Fruit fly (Drosophila melanogaster): ENCODE measurements around the gene CG32700.

The CG32700 gene

dm6 chrX:9590592-9590991 is 40.0 kb upstream of the CG32700 start:
- no peak for TF ChIP-seq Eip78C (GFP tag)
- TF ChIP-seq CG6163 (GFP tag; IDR thresholded peaks at IDR 0.05), result no peak
- no peak for TF ChIP-seq topi (GFP tag; optimal IDR thresholded peaks at IDR 0.05)
- TF ChIP-seq fd59A (GFP tag; optimal IDR thresholded peaks at IDR 0.05), result no peak
- TF ChIP-seq CG8632 (GFP tag; optimal IDR thresholded peaks at IDR 0.05), result no peak
- no peak for TF ChIP-seq dsx (GFP tag; optimal IDR thresholded peaks at IDR 0.05; ENCODE audit: poor library complexity, severe bottlenecking)
- no peak for TF ChIP-seq Met (GFP tag; optimal IDR thresholded peaks at IDR 0.05)
- TF ChIP-seq pdm3 (GFP tag; optimal IDR thresholded peaks at IDR 0.05), result no peak
- TF ChIP-seq CG8319 (GFP tag; optimal IDR thresholded peaks at IDR 0.05), result no peak
- TF ChIP-seq CG11762 (GFP tag; optimal IDR thresholded peaks at IDR 0.05; ENCODE audit: insufficient read depth), result no peak
- TF ChIP-seq Sox15 (GFP tag; optimal IDR thresholded peaks at IDR 0.05), result no peak
- TF ChIP-seq Blimp-1 (GFP tag; optimal IDR thresholded peaks at IDR 0.05), result no peak

DNA sequence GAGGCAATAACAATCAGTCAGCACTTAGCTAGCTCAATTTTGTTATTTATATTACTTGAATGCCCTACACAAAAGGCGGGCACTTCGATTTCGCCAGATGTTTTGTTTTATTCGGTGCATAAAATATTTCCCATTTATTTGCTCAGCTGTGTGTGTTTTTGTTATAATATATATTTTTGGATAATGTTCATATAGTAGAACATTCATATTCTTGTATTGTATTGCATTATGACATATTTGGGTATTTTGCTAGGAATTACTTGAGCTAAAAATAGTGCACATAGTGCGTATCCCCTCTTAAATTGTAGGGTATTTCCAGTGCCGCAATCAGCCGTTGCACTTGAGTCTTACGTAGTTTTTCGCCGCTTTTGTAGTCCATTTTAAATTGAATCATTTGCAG is 39.3 kb upstream of the CG32700 start:
- TF ChIP-seq CG32006 (GFP tag; optimal IDR thresholded peaks at IDR 0.05) (peak; percentile 65), Smox (GFP tag; optimal IDR thresholded peaks at IDR 0.05) (peak; percentile 49), Blimp-1 (GFP tag; optimal IDR thresholded peaks at IDR 0.05) (no peak), Met (GFP tag; optimal IDR thresholded peaks at IDR 0.05) (peak; percentile 66), CG15336 (GFP tag; IDR thresholded peaks at IDR 0.05) (peak; percentile 66), CG8632 (GFP tag; optimal IDR thresholded peaks at IDR 0.05) (peak; percentile 11), Eip78C (GFP tag) (peak; percentile 90), lz (GFP tag; optimal IDR thresholded peaks at IDR 0.05) (peak; percentile 53), CG3032 (tag; optimal IDR thresholded peaks at IDR 0.05) (peak; percentile 19), CG31627 (GFP tag; optimal IDR thresholded peaks at IDR 0.05) (peak; percentile 51), CG4318 (GFP tag; optimal IDR thresholded peaks at IDR 0.05) (no peak), pdm3 (GFP tag; optimal IDR thresholded peaks at IDR 0.05) (peak; percentile 62), CG10631 (GFP tag; optimal IDR thresholded peaks at IDR 0.05) (peak; percentile 7), Gug (GFP tag; IDR thresholded peaks at IDR 0.05) (no peak), Sox14 (GFP tag; optimal IDR thresholded peaks at IDR 0.05) (peak; percentile 34), CG10669 (GFP tag; optimal IDR thresholded peaks at IDR 0.05) (peak; percentile 33), CG6792 (GFP tag; optimal IDR thresholded peaks at IDR 0.05) (peak; percentile 30), CG34406 (GFP tag; optimal IDR thresholded peaks at IDR 0.05) (peak; percentile 40), Hr38 (GFP tag; optimal IDR thresholded peaks at IDR 0.05) (no peak), CG6276 (GFP tag; optimal IDR thresholded peaks at IDR 0.05) (peak; percentile 36), Hr4 (GFP tag; optimal IDR thresholded peaks at IDR 0.05) (peak; percentile 52), CG6163 (GFP tag; IDR thresholded peaks at IDR 0.05) (peak; percentile 63; the same call in 2 of the 3 replicates), fd59A (GFP tag; optimal IDR thresholded peaks at IDR 0.05) (no peak), Ets96B (tag; optimal IDR thresholded peaks at IDR 0.05) (peak; percentile 31), topi (GFP tag; optimal IDR thresholded peaks at IDR 0.05) (peak; percentile 59), CG8119 (GFP tag; IDR thresholded peaks at IDR 0.05) (peak; percentile 62), OdsH (GFP tag; optimal IDR thresholded peaks at IDR 0.05) (peak; percentile 62), Ets21C (GFP tag; optimal IDR thresholded peaks at IDR 0.05) (peak; percentile 10), CG3919 (GFP tag; optimal IDR thresholded peaks at IDR 0.05) (no peak), Sox102F (GFP tag; optimal IDR thresholded peaks at IDR 0.05) (peak; percentile 47), fkh (GFP tag; optimal IDR thresholded peaks at IDR 0.05) (peak; percentile 25), Sox15 (GFP tag; optimal IDR thresholded peaks at IDR 0.05) (no peak), vri (GFP tag; optimal IDR thresholded peaks at IDR 0.05) (peak; percentile 66), esn (GFP tag; optimal IDR thresholded peaks at IDR 0.05) (peak; percentile 72), net (GFP tag; optimal IDR thresholded peaks at IDR 0.05) (peak; percentile 12), CG11762 (GFP tag; optimal IDR thresholded peaks at IDR 0.05; ENCODE audit: insufficient read depth) (peak; percentile 13), achi (GFP tag; optimal IDR thresholded peaks at IDR 0.05) (peak; percentile 27), fd85E (GFP tag; optimal IDR thresholded peaks at IDR 0.05) (no peak), CG11294 (GFP tag; IDR thresholded peaks at IDR 0.05) (peak; percentile 42; the same call in 1 of the 2 replicates), cyc (GFP tag; optimal IDR thresholded peaks at IDR 0.05) (peak; percentile 35), CG8319 (GFP tag; optimal IDR thresholded peaks at IDR 0.05) (peak; percentile 17), dsx (GFP tag; optimal IDR thresholded peaks at IDR 0.05; ENCODE audit: poor library complexity, severe bottlenecking) (no peak), spab (GFP tag; optimal IDR thresholded peaks at IDR 0.05) (no peak), CG11902 (GFP tag; optimal IDR thresholded peaks at IDR 0.05) (peak; percentile 19), CG6808 (GFP tag; optimal IDR thresholded peaks at IDR 0.05) (no peak), Lpt (GFP tag; optimal IDR thresholded peaks at IDR 0.05) (no peak), ss (GFP tag; optimal IDR thresholded peaks at IDR 0.05) (no peak), CG6854 (GFP tag; optimal IDR thresholded peaks at IDR 0.05) (peak; percentile 2)
